Worm (Caenorhabditis elegans): ENCODE results near the gene C08B6.10.
A peak's percentile ranks its signal among the peaks of the same experiment; 100 is the strongest.

The C08B6.10 gene

DNA sequence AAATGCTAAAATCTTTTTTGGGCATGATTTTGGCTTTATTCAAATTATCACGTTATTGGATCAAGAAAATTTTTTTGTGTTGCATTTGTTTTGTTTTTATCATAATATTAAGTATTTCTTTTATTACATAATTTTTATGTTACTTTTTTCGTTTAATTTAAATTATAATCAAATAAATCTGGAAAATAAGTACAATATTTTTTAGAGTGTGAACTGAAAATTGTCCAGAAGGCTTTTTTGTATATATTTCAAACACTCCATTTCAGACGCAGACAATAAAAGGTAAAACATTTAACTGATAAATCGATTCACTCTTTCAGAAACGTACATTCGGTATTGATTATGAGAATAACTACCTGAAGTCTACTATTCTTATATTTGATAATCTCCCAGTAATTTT is 18.0 kb upstream of the C08B6.10 start, which contains the start of gene C08B6.11:
Gene C08B6.11 (plus strand): TSS at position 301 of the 400 bp plus-strand sequence.
- TF ChIP-seq nhr-77 (tag; optimal IDR thresholded peaks at IDR 0.05) (no peak), ztf-4 (tag; optimal IDR thresholded peaks at IDR 0.05) (no peak), fos-1 (tag; optimal IDR thresholded peaks at IDR 0.05) (no peak), egl-5 (tag; optimal IDR thresholded peaks at IDR 0.05) (no peak), ztf-11 (tag; optimal IDR thresholded peaks at IDR 0.05) (no peak), nhr-67 (tag; optimal IDR thresholded peaks at IDR 0.05) (no peak), hmg-11 (tag; optimal IDR thresholded peaks at IDR 0.05) (no peak), skn-1 (tag; optimal IDR thresholded peaks at IDR 0.05) (no peak), nhr-28 (tag; optimal IDR thresholded peaks at IDR 0.05) (no peak), lin-39 (tag; optimal IDR thresholded peaks at IDR 0.05) (no peak)

DNA sequence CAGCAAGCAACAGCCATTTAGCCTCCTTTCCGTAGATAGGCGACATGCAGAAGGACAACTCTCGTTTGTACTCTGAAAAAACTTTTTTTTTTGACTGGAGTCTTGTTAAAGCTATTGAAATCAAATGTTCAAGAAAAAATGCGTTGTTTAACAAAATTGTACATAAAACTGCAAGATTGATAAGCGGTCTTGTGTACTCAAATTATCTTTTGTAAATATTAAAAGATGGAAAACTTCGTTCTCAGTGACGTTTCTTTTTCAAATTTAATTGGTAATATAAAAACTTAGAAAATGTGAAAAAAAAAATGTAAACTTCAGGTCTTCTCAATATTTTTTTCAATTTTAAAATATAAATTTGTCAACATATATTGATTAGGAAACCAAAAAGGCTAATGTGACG is 14.2 kb upstream of the C08B6.10 start:
- TF ChIP-seq pha-4 (tag; optimal IDR thresholded peaks at IDR 0.05), result peak; percentile 63
- no peak for TF ChIP-seq eor-1 (tag; optimal IDR thresholded peaks at IDR 0.05)
- peak; percentile 5 for TF ChIP-seq pqm-1 (tag; optimal IDR thresholded peaks at IDR 0.05)
- TF ChIP-seq lin-15B (tag; optimal IDR thresholded peaks at IDR 0.05), result no peak
- TF ChIP-seq fkh-10 (GFP tag; optimal IDR thresholded peaks at IDR 0.05), result no peak
- no peak for TF ChIP-seq daf-12 (tag; optimal IDR thresholded peaks at IDR 0.05)
- no peak for TF ChIP-seq nhr-77 (tag; optimal IDR thresholded peaks at IDR 0.05)
- TF ChIP-seq elt-2 (tag; optimal IDR thresholded peaks at IDR 0.05), result peak; percentile 42
- TF ChIP-seq egl-27 (tag; optimal IDR thresholded peaks at IDR 0.05), result no peak

DNA sequence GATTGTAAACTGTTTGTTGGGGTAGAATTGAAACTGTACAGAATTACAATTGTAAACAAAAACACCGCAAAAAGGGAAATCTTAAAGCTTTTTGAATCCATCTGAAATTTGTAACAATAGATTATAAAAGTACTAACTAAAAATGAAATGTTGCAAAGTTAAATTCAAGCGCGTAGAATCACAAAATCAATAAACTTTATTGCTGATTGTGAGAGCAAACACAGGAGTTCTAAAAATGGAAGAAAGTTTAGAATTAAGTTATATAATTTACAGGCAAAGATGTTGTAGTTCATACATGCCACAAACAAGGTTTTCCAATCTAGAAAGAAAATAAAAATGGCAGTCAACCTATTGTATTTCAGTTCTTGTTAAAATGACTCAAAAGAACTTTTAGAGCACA is 13.1 kb upstream of the C08B6.10 start, which contains the start of gene C08B6.3:
Gene C08B6.3 (minus strand): TSS at position 101 of the 400 bp plus-strand sequence.
- TF ChIP-seq unc-39 (tag; optimal IDR thresholded peaks at IDR 0.05), result no peak
- no peak for TF ChIP-seq fkh-2 (tag; optimal IDR thresholded peaks at IDR 0.05)
- no peak for TF ChIP-seq ztf-11 (tag; optimal IDR thresholded peaks at IDR 0.05)
- no peak for TF ChIP-seq nhr-11 (tag; optimal IDR thresholded peaks at IDR 0.05)
- TF ChIP-seq ama-1 (optimal IDR thresholded peaks at IDR 0.05), result no peak
- no peak for TF ChIP-seq pha-4 (tag; optimal IDR thresholded peaks at IDR 0.05)

- TF ChIP-seq ceh-9 (tag; optimal IDR thresholded peaks at IDR 0.05) (no peak), jun-1 (tag; optimal IDR thresholded peaks at IDR 0.05) (no peak)
Observed at ce11 chrV:10114329-10114728, 11.0 kb upstream of the C08B6.10 start, which contains the start of gene cht-5. Gene cht-5, plus strand, starts transcription at chrV:10114629.

ce11 chrV:10117465-10117864 is 7.8 kb upstream of the C08B6.10 start, which contains the start of gene C08B6.5:
Gene C08B6.5, plus strand, starts transcription at chrV:10117765.
- TF ChIP-seq ceh-9 (tag; optimal IDR thresholded peaks at IDR 0.05) (no peak), ztf-4 (tag; optimal IDR thresholded peaks at IDR 0.05) (no peak), mml-1 (tag; optimal IDR thresholded peaks at IDR 0.05) (no peak), ceh-28 (tag; optimal IDR thresholded peaks at IDR 0.05) (no peak), egl-27 (tag; optimal IDR thresholded peaks at IDR 0.05) (no peak), aly-2 (tag; optimal IDR thresholded peaks at IDR 0.05) (no peak), fos-1 (tag; optimal IDR thresholded peaks at IDR 0.05) (no peak), eor-1 (tag; optimal IDR thresholded peaks at IDR 0.05) (no peak)

DNA sequence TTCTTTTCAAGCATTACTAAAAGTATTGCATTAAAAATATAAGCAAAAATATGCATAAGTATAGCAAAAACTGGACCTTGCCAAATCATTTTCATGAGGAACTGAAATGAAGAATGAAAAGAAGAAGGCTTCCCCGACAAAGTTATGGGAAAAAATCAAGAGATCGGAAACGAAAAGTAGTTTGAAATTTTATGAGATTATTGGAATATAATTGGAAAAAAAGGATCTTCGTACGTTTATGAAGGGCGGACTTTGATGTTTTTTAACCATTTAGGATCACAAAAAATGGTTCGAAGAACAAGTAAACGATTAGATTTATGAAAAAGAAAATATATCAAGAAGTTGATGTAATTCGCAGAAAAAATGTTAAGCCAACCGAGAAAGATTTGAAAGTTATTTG is 4.4 kb upstream of the C08B6.10 start, which contains the start of gene srxa-18:
Gene srxa-18 (minus strand): TSS at position 100 of the 400 bp plus-strand sequence.
- TF ChIP-seq eor-1 (tag; optimal IDR thresholded peaks at IDR 0.05) (no peak), hmg-11 (tag; optimal IDR thresholded peaks at IDR 0.05) (no peak), egl-27 (tag; optimal IDR thresholded peaks at IDR 0.05) (no peak), ztf-4 (tag; optimal IDR thresholded peaks at IDR 0.05) (no peak), mdl-1 (tag; optimal IDR thresholded peaks at IDR 0.05) (no peak), snpc-4 (tag; optimal IDR thresholded peaks at IDR 0.05) (no peak), lin-15B (tag; optimal IDR thresholded peaks at IDR 0.05) (no peak), nhr-237 (tag; optimal IDR thresholded peaks at IDR 0.05) (no peak), fkh-2 (tag; optimal IDR thresholded peaks at IDR 0.05) (no peak), skn-1 (tag; optimal IDR thresholded peaks at IDR 0.05) (no peak), ceh-28 (tag; optimal IDR thresholded peaks at IDR 0.05) (no peak), mml-1 (tag; optimal IDR thresholded peaks at IDR 0.05) (no peak), nhr-67 (tag; optimal IDR thresholded peaks at IDR 0.05) (no peak), nhr-23 (tag; optimal IDR thresholded peaks at IDR 0.05) (no peak)

ce11 chrV:10122670-10123069 is 2.6 kb upstream of the C08B6.10 start, which contains the start of gene srxa-19:
Gene srxa-19, minus strand, starts transcription at chrV:10122770.
- no peak for TF ChIP-seq elt-1 (tag; optimal IDR thresholded peaks at IDR 0.05)
- TF ChIP-seq mml-1 (tag; optimal IDR thresholded peaks at IDR 0.05), result no peak
- no peak for TF ChIP-seq lsy-12 (tag; optimal IDR thresholded peaks at IDR 0.05)
- TF ChIP-seq pqm-1 (tag; optimal IDR thresholded peaks at IDR 0.05), result no peak
- no peak for TF ChIP-seq nhr-67 (tag; optimal IDR thresholded peaks at IDR 0.05)
- no peak for TF ChIP-seq eor-1 (tag; optimal IDR thresholded peaks at IDR 0.05)
- no peak for TF ChIP-seq ama-1 (optimal IDR thresholded peaks at IDR 0.05)
- TF ChIP-seq ceh-16 (tag; optimal IDR thresholded peaks at IDR 0.05), result no peak
- TF ChIP-seq nhr-25 (tag; optimal IDR thresholded peaks at IDR 0.05), result no peak
- no peak for TF ChIP-seq unc-62 (GFP tag; optimal IDR thresholded peaks at IDR 0.05)
- TF ChIP-seq nhr-23 (tag; optimal IDR thresholded peaks at IDR 0.05), result no peak
- no peak for TF ChIP-seq skn-1 (tag; optimal IDR thresholded peaks at IDR 0.05)
- no peak for TF ChIP-seq nhr-28 (tag; optimal IDR thresholded peaks at IDR 0.05)
- TF ChIP-seq ztf-11 (tag; optimal IDR thresholded peaks at IDR 0.05), result no peak
- TF ChIP-seq pha-4 (tag; optimal IDR thresholded peaks at IDR 0.05), result no peak
- no peak for TF ChIP-seq sea-2 (GFP tag; optimal IDR thresholded peaks at IDR 0.05)
- TF ChIP-seq fkh-10 (GFP tag; optimal IDR thresholded peaks at IDR 0.05), result no peak
- no peak for TF ChIP-seq aly-2 (tag; optimal IDR thresholded peaks at IDR 0.05)
- TF ChIP-seq egl-27 (tag; optimal IDR thresholded peaks at IDR 0.05), result no peak
- TF ChIP-seq ZK546.5 (tag; optimal IDR thresholded peaks at IDR 0.05), result no peak
